Fruit fly (Drosophila melanogaster) whole organism, embryonic: Measurements from ENCODE around the gene L2HGDH.
A peak's percentile ranks its signal among the peaks of the same experiment; 100 is the strongest.

Experiments
- CG12769 ChIP-seq: fragments of 200-800 bp; sonication (Bioruptor generic); optimal IDR thresholded peaks from 2 replicates; lab custom pipeline; 2019; ENCODE audit warnings: missing biosample characterization, mild to moderate bottlenecking, missing genetic modification characterization, moderate library complexity
- Dbx ChIP-seq: fragments of 200-800 bp; sonication (Bioruptor generic); IDR thresholded peaks from 3 replicates; pipeline ENCODE4 v1.3.6; 2022; ENCODE audit warnings: missing biosample characterization, missing genetic modification characterization
- Tbp ChIP-seq: fragments of >200 bp; optimal IDR thresholded peaks from 2 replicates; lab custom pipeline; 2018; ENCODE audit warnings: missing biosample characterization, missing genetic modification characterization
- eyg ChIP-seq: fragments of 200-800 bp; sonication (Bioruptor generic); optimal IDR thresholded peaks from 3 replicates; lab custom pipeline; 2016; ENCODE audit warnings: missing biosample characterization, missing genetic modification characterization
- luna ChIP-seq: fragments of 200-800 bp; sonication (Bioruptor generic); optimal IDR thresholded peaks from 2 replicates; lab custom pipeline; 2016; ENCODE audit warnings: missing biosample characterization, missing genetic modification characterization
- pum ChIP-seq: fragments of 200-800 bp; sonication (Bioruptor generic); optimal IDR thresholded peaks from 2 replicates; lab custom pipeline; 2016; ENCODE audit warnings: missing biosample characterization, missing genetic modification characterization
- sens ChIP-seq: fragments of 200-800 bp; sonication (Bioruptor generic); peaks from one replicate; lab custom pipeline; 2016; ENCODE audit warnings: missing biosample characterization, missing genetic modification characterization

L2HGDH gene

dm6 chr2L:18924642-18925244, 49.5 kb downstream of the L2HGDH start (continued):
- no peak for TF ChIP-seq pum (GFP tag; lab: Kevin White, UChicago)
- no peak for TF ChIP-seq CG12769
- TF ChIP-seq luna (GFP tag; lab: Kevin White, UChicago) = no peak
- no peak for TF ChIP-seq Tbp (GFP tag; lab: Kevin White, UChicago)
- no peak for TF ChIP-seq eyg (GFP tag; lab: Kevin White, UChicago)
- TF ChIP-seq sens (GFP tag; lab: Kevin White, UChicago) = peak; percentile 33
- TF ChIP-seq Dbx (GFP tag; lab: Robert Waterston, UW) = no peak
- TF ChIP-seq, all 482 proteins: peak for 9
